Fruit fly (Drosophila melanogaster) whole organism, embryonic: ENCODE data around the gene Gen.

ENCODE experiments used
- B-H1 ChIP-seq: fragments of 200-800 bp; sonication (Bioruptor generic); IDR thresholded peaks from 3 replicates; pipeline ENCODE4 v1.3.6; 2022; ENCODE audit warnings: missing biosample characterization, missing genetic modification characterization
- CG11696 ChIP-seq: fragments of 200-800 bp; sonication (Bioruptor generic); IDR thresholded peaks from 2 replicates; pipeline ENCODE4 v1.3.6; 2022; ENCODE audit warnings: missing biosample characterization, missing genetic modification characterization
- CG12071 ChIP-seq: fragments of 200-800 bp; sonication (Bioruptor generic); optimal IDR thresholded peaks from 3 replicates; lab custom pipeline; 2018; ENCODE audit warnings: missing biosample characterization, mild to moderate bottlenecking, missing genetic modification characterization
- CG12104 ChIP-seq: fragments of 200-800 bp; sonication (Bioruptor generic); optimal IDR thresholded peaks from 3 replicates; lab custom pipeline; 2016; ENCODE audit warnings: missing biosample characterization, missing genetic modification characterization
- CG1233 ChIP-seq: fragments of 200-800 bp; sonication (Bioruptor generic); optimal IDR thresholded peaks from 4 replicates; lab custom pipeline; 2018; ENCODE audit warnings: missing biosample characterization, mild to moderate bottlenecking, missing genetic modification characterization
- CG14014 ChIP-seq: fragments of 200-800 bp; sonication (Bioruptor generic); IDR thresholded peaks from 2 replicates; pipeline ENCODE4 v1.3.6; 2022; ENCODE audit warnings: missing biosample characterization, missing genetic modification characterization
- CG15479 ChIP-seq: fragments of 200-800 bp; sonication (Bioruptor generic); optimal IDR thresholded peaks from 3 replicates; lab custom pipeline; 2019; ENCODE audit warnings: missing biosample characterization, mild to moderate bottlenecking, missing genetic modification characterization, moderate library complexity
- CG15514 ChIP-seq: fragments of 200-800 bp; sonication (Bioruptor generic); optimal IDR thresholded peaks from 3 replicates; lab custom pipeline; 2017; ENCODE audit warnings: missing biosample characterization, missing genetic modification characterization, mild to moderate bottlenecking, moderate library complexity, missing genetic modification reagents
- CG16813 ChIP-seq: fragments of 200-800 bp; sonication (Bioruptor generic); IDR thresholded peaks from 3 replicates; pipeline ENCODE4 v1.3.6; 2022; ENCODE audit warnings: missing biosample characterization, missing genetic modification characterization; ENCODE audit not compliant: partially characterized antibody
- CG17829 ChIP-seq: fragments of 200-800 bp; optimal IDR thresholded peaks from 2 replicates; lab custom pipeline; 2019; ENCODE audit warnings: missing biosample characterization, mild to moderate bottlenecking, missing genetic modification characterization, moderate library complexity
- CG18619 ChIP-seq: fragments of 200-800 bp; sonication (Bioruptor generic); optimal IDR thresholded peaks from 3 replicates; lab custom pipeline; 2017; ENCODE audit warnings: missing biosample characterization, mild to moderate bottlenecking, missing genetic modification characterization
- CG2202 ChIP-seq: fragments of 200-800 bp; sonication (Bioruptor generic); optimal IDR thresholded peaks from 2 replicates; lab custom pipeline; 2018; ENCODE audit warnings: missing biosample characterization, mild to moderate bottlenecking, missing genetic modification characterization
- CG4282 ChIP-seq: fragments of 200-800 bp; sonication (Bioruptor generic); optimal IDR thresholded peaks from 2 replicates; lab custom pipeline; 2016; ENCODE audit warnings: missing biosample characterization, missing genetic modification characterization
- CG4404 ChIP-seq: fragments of 200-800 bp; sonication (Bioruptor generic); IDR thresholded peaks from 2 replicates; pipeline ENCODE4 v1.3.6; 2022; ENCODE audit warnings: missing biosample characterization, missing genetic modification characterization
- CG4820 ChIP-seq: fragments of 200-800 bp; sonication (Bioruptor generic); optimal IDR thresholded peaks from 3 replicates; lab custom pipeline; 2016; ENCODE audit warnings: missing biosample characterization, missing genetic modification characterization
- CG6654 ChIP-seq: fragments of 200-800 bp; sonication (Bioruptor generic); optimal IDR thresholded peaks from 2 replicates; lab custom pipeline; 2017; ENCODE audit warnings: missing biosample characterization, mild to moderate bottlenecking, missing genetic modification characterization
- CG8765 ChIP-seq: fragments of 200-800 bp; sonication (Bioruptor generic); IDR thresholded peaks from 2 replicates; pipeline ENCODE4 v1.3.6; 2022; ENCODE audit warnings: missing biosample characterization, missing genetic modification characterization
- CG8944 ChIP-seq: fragments of 200-800 bp; sonication (Bioruptor generic); optimal IDR thresholded peaks from 3 replicates; lab custom pipeline; 2016; ENCODE audit warnings: missing biosample characterization, missing genetic modification characterization
- CHES-1-like ChIP-seq: fragments of 200-800 bp; sonication (Bioruptor generic); optimal IDR thresholded peaks from 2 replicates; lab custom pipeline; 2016; ENCODE audit warnings: missing biosample characterization, missing genetic modification characterization
- CTCF ChIP-seq: fragments of 200-800 bp; sonication (Bioruptor generic); optimal IDR thresholded peaks from 2 replicates; lab custom pipeline; 2017; ENCODE audit warnings: missing biosample characterization, mild to moderate bottlenecking, missing genetic modification characterization, moderate library complexity
- Camta ChIP-seq: fragments of 200-800 bp; sonication (Bioruptor generic); optimal IDR thresholded peaks from 2 replicates; lab custom pipeline; 2016; ENCODE audit warnings: missing biosample characterization, missing genetic modification characterization
- Dfd ChIP-seq, 2 experiments: fragments of >200 bp; optimal IDR thresholded peaks; 2 replicates each; lab custom pipeline; 2017; ENCODE audit warnings: missing biosample characterization in 2 of 2, missing genetic modification characterization in 2 of 2
- E2f1 ChIP-seq: fragments of 200-800 bp; sonication (Bioruptor generic); IDR thresholded peaks from 2 replicates; pipeline ENCODE4 v1.3.6; 2022; ENCODE audit warnings: missing biosample characterization, missing genetic modification characterization
- Fer3 ChIP-seq: fragments of 200-800 bp; sonication (Bioruptor generic); optimal IDR thresholded peaks from 2 replicates; lab custom pipeline; 2018; ENCODE audit warnings: missing biosample characterization, mild to moderate bottlenecking, missing genetic modification characterization, moderate library complexity
- Hmr ChIP-seq: fragments of 200-800 bp; sonication (Bioruptor generic); optimal IDR thresholded peaks from 3 replicates; lab custom pipeline; 2017; ENCODE audit warnings: mild to moderate bottlenecking, missing biosample characterization, missing genetic modification reagents, missing genetic modification characterization
- Jarid2 ChIP-seq: fragments of 200-800 bp; sonication (Bioruptor generic); optimal IDR thresholded peaks from 3 replicates; lab custom pipeline; 2017; ENCODE audit warnings: mild to moderate bottlenecking, missing biosample characterization, missing genetic modification reagents, missing genetic modification characterization
- Lim3 ChIP-seq: fragments of 200-800 bp; sonication (Bioruptor generic); IDR thresholded peaks from 2 replicates; pipeline ENCODE4 v1.3.6; 2022; ENCODE audit warnings: missing biosample characterization, missing genetic modification characterization
- Six4 ChIP-seq: fragments of 200-800 bp; sonication (Bioruptor generic); optimal IDR thresholded peaks from 2 replicates; lab custom pipeline; 2016; ENCODE audit warnings: missing biosample characterization, missing genetic modification characterization
- Sox102F ChIP-seq: fragments of 200-800 bp; sonication (Bioruptor generic); optimal IDR thresholded peaks from 2 replicates; lab custom pipeline; 2018; ENCODE audit warnings: missing biosample characterization, mild to moderate bottlenecking, missing genetic modification characterization, moderate library complexity
- TFAM ChIP-seq: fragments of 200-800 bp; sonication (Bioruptor generic); optimal IDR thresholded peaks from 2 replicates; lab custom pipeline; 2017; ENCODE audit warnings: missing biosample characterization, missing genetic modification characterization, inconsistent platforms
- Usf ChIP-seq: fragments of 200-800 bp; sonication (Bioruptor generic); optimal IDR thresholded peaks from 2 replicates; lab custom pipeline; 2017; ENCODE audit warnings: missing genotype, missing biosample characterization, missing genetic modification characterization
- ab ChIP-seq: fragments of 200-800 bp; sonication (Bioruptor generic); optimal IDR thresholded peaks from 2 replicates; lab custom pipeline; 2016; ENCODE audit warnings: missing biosample characterization, missing genetic modification characterization
- ac ChIP-seq: fragments of 200-800 bp; sonication (Bioruptor generic); optimal IDR thresholded peaks from 3 replicates; lab custom pipeline; 2017; ENCODE audit warnings: missing biosample characterization, mild to moderate bottlenecking, missing genetic modification characterization
- amos ChIP-seq: fragments of 200-800 bp; sonication (Bioruptor generic); IDR thresholded peaks from 2 replicates; pipeline ENCODE4 v1.3.6; 2022; ENCODE audit warnings: missing biosample characterization, missing genetic modification characterization; ENCODE audit not compliant: partially characterized antibody
- chn ChIP-seq: fragments of 200-800 bp; sonication (Bioruptor generic); optimal IDR thresholded peaks from 2 replicates; lab custom pipeline; 2016; ENCODE audit warnings: missing biosample characterization, missing genetic modification characterization
- ci ChIP-seq: fragments of 200-800 bp; sonication (Bioruptor generic); IDR thresholded peaks from 3 replicates; pipeline ENCODE4 v1.3.6; 2022; ENCODE audit warnings: missing biosample characterization, missing genetic modification characterization
- corto ChIP-seq: fragments of 200-800 bp; sonication (Bioruptor generic); optimal IDR thresholded peaks from 2 replicates; lab custom pipeline; 2016; ENCODE audit warnings: missing biosample characterization, mild to moderate bottlenecking, missing genetic modification characterization, moderate library complexity
- dimm ChIP-seq: fragments of 200-800 bp; sonication (Bioruptor generic); IDR thresholded peaks from 2 replicates; pipeline ENCODE4 v1.3.6; 2022; ENCODE audit warnings: missing biosample characterization, missing genetic modification characterization
- esg ChIP-seq: fragments of 200-800 bp; sonication (Bioruptor generic); conservative IDR thresholded peaks from 2 replicates; pipeline ENCODE4 v1.3.6; 2022; ENCODE audit warnings: missing biosample characterization, missing genetic modification characterization
- gem ChIP-seq: fragments of 200-800 bp; sonication (Bioruptor generic); optimal IDR thresholded peaks from 2 replicates; lab custom pipeline; 2019; ENCODE audit warnings: missing biosample characterization, mild to moderate bottlenecking, missing genetic modification characterization, moderate library complexity
- grau ChIP-seq: fragments of 200-800 bp; optimal IDR thresholded peaks from 3 replicates; lab custom pipeline; 2019; ENCODE audit warnings: missing biosample characterization, mild to moderate bottlenecking, missing genetic modification characterization, moderate library complexity
- gsb-n ChIP-seq: fragments of 200-800 bp; sonication (Bioruptor generic); optimal IDR thresholded peaks from 3 replicates; lab custom pipeline; 2018; ENCODE audit warnings: missing biosample characterization, mild to moderate bottlenecking, missing genetic modification characterization
- jing ChIP-seq: fragments of 200-800 bp; sonication (Bioruptor generic); optimal IDR thresholded peaks from 2 replicates; lab custom pipeline; 2018; ENCODE audit warnings: missing biosample characterization, mild to moderate bottlenecking, missing genetic modification characterization
- mirr ChIP-seq: fragments of 200-800 bp; sonication (Bioruptor generic); optimal IDR thresholded peaks from 3 replicates; lab custom pipeline; 2018; ENCODE audit warnings: missing biosample characterization, mild to moderate bottlenecking, missing genetic modification characterization
- onecut ChIP-seq: fragments of 200-800 bp; sonication (Bioruptor generic); IDR thresholded peaks from 2 replicates; pipeline ENCODE4 v1.3.6; 2022; ENCODE audit warnings: missing biosample characterization, missing genetic modification characterization
- pb ChIP-seq: fragments of 200-800 bp; sonication (Bioruptor generic); optimal IDR thresholded peaks from 3 replicates; lab custom pipeline; 2016; ENCODE audit warnings: missing biosample characterization, missing genetic modification characterization
- peb ChIP-seq: fragments of 200-800 bp; sonication (Bioruptor generic); IDR thresholded peaks from 2 replicates; pipeline ENCODE4 v1.3.6; 2022; ENCODE audit warnings: missing biosample characterization, missing genetic modification characterization
- pfk ChIP-seq: fragments of 200-800 bp; sonication (Bioruptor generic); optimal IDR thresholded peaks from 2 replicates; lab custom pipeline; 2018; ENCODE audit warnings: missing biosample characterization, mild to moderate bottlenecking, missing genetic modification characterization, moderate library complexity
- phol ChIP-seq: fragments of 200-800 bp; sonication (Bioruptor generic); optimal IDR thresholded peaks from 3 replicates; lab custom pipeline; 2018; ENCODE audit warnings: missing biosample characterization, mild to moderate bottlenecking, missing genetic modification characterization, moderate library complexity
- sima ChIP-seq: fragments of 200-800 bp; sonication (Bioruptor generic); optimal IDR thresholded peaks from 2 replicates; lab custom pipeline; 2016; ENCODE audit warnings: missing biosample characterization, missing genetic modification characterization
- sr ChIP-seq: fragments of 200-800 bp; sonication (Bioruptor generic); IDR thresholded peaks from 3 replicates; pipeline ENCODE4 v1.3.6; 2022; ENCODE audit warnings: missing biosample characterization, missing genetic modification characterization
- tx ChIP-seq: fragments of 200-800 bp; sonication (Bioruptor generic); optimal IDR thresholded peaks from 2 replicates; lab custom pipeline; 2016; ENCODE audit warnings: missing biosample characterization, missing genetic modification characterization
- vfl ChIP-seq: fragments of 200-800 bp; sonication (Bioruptor generic); optimal IDR thresholded peaks from 2 replicates; lab custom pipeline; 2016; ENCODE audit warnings: missing biosample characterization, missing genetic modification characterization

The Gen gene

DNA sequence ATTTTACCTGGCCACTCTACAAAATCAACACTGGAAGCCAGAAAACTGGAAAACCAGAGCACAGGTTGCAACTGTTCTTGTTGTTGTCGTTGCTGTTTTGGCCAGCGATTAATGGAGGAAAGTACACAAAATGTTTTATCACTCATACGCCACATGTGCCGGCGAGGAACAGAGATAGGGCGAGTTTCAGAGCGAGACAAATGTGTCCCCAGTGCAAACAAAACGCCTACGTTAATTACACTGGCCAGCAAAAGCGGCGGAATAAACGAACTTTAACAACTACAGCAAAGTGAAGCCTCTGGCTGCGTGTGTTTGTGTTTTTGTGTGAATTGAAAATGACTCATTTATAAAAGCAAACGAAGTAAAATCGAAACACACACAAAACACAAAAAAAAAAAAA lies 28.0 kb upstream of the Gen start (continued):
- TF ChIP-seq Usf (GFP tag; lab: Kevin White, UChicago), result no peak
- 0 out of 3 replicates have a peak, but pooled peaks have one; percentile 42 for TF ChIP-seq ci (GFP tag; lab: Robert Waterston, UW)
- TF ChIP-seq CG16813 (GFP tag; lab: Robert Waterston, UW), result no peak
- no peak for TF ChIP-seq sima (GFP tag; lab: Kevin White, UChicago)
- no peak for TF ChIP-seq Six4
- TF ChIP-seq CG12104 (GFP tag; lab: Kevin White, UChicago), result no peak
- no peak for TF ChIP-seq onecut (GFP tag; lab: Robert Waterston, UW)
- no peak for TF ChIP-seq Jarid2 (GFP tag; lab: Kevin White, UChicago)
- TF ChIP-seq Sox102F (GFP tag; lab: Kevin White, UChicago), result peak; percentile 14
- TF ChIP-seq CG8944, result no peak
- no peak for TF ChIP-seq TFAM (GFP tag; lab: Kevin White, UChicago)
- no peak for TF ChIP-seq mirr (GFP tag; lab: Kevin White, UChicago)
- TF ChIP-seq CG1233 (GFP tag; lab: Kevin White, UChicago), result no peak
- TF ChIP-seq gem (tag; lab: Kevin White, UChicago), result no peak
- no peak for TF ChIP-seq jing
- no peak for TF ChIP-seq CG17829
- TF ChIP-seq Camta (GFP tag; lab: Kevin White, UChicago), result no peak
- TF ChIP-seq esg (GFP tag; lab: Robert Waterston, UW), result no peak
- TF ChIP-seq E2f1 (GFP tag; lab: Robert Waterston, UW), result no peak
- peak; percentile 8 for TF ChIP-seq CG12071 (GFP tag; lab: Kevin White, UChicago)
- no peak for TF ChIP-seq pfk (GFP tag; lab: Kevin White, UChicago)
- TF ChIP-seq pb (GFP tag; lab: Kevin White, UChicago), result no peak
- no peak for TF ChIP-seq CG4282
- TF ChIP-seq amos, result no peak
- TF ChIP-seq CG2202, result no peak
- no peak for TF ChIP-seq B-H1 (GFP tag; lab: Robert Waterston, UW)
- TF ChIP-seq CG15514 (GFP tag; lab: Kevin White, UChicago), result no peak
- no peak for TF ChIP-seq CG6654
- TF ChIP-seq vfl (GFP tag; lab: Kevin White, UChicago), result no peak
- TF ChIP-seq Dfd (GFP tag; optimal IDR thresholded peaks at IDR 0.05; lab: Kevin White, UChicago), result no peak
- no peak for TF ChIP-seq gsb-n (tag; lab: Kevin White, UChicago)
- TF ChIP-seq sr (GFP tag; lab: Robert Waterston, UW), result peak; percentile 63; the same call in 2 of the 3 replicates
- TF ChIP-seq corto (GFP tag; lab: Kevin White, UChicago), result no peak
- TF ChIP-seq CG14014 (GFP tag; lab: Robert Waterston, UW), result no peak
- TF ChIP-seq CTCF (GFP tag; lab: Kevin White, UChicago), result no peak
- TF ChIP-seq ac (GFP tag; lab: Kevin White, UChicago), result no peak
- TF ChIP-seq CG15479 (GFP tag; lab: Kevin White, UChicago), result no peak
- TF ChIP-seq CG4404 (GFP tag; lab: Robert Waterston, UW), result no peak
- TF ChIP-seq Lim3 (GFP tag; lab: Robert Waterston, UW), result no peak
- TF ChIP-seq dimm (GFP tag; lab: Robert Waterston, UW), result no peak
- TF ChIP-seq peb (GFP tag; lab: Robert Waterston, UW), result no peak
- TF ChIP-seq chn (GFP tag; lab: Kevin White, UChicago), result no peak
- TF ChIP-seq CG18619, result no peak
- no peak for TF ChIP-seq Hmr (GFP tag; lab: Kevin White, UChicago)
- no peak for TF ChIP-seq ab (GFP tag; lab: Kevin White, UChicago)
- TF ChIP-seq CHES-1-like (GFP tag; lab: Kevin White, UChicago), result no peak
- no peak for TF ChIP-seq grau (tag; lab: Kevin White, UChicago)
- TF ChIP-seq CG4820 (GFP tag; lab: Kevin White, UChicago), result no peak
- TF ChIP-seq CG8765, result no peak
- TF ChIP-seq tx (GFP tag; lab: Kevin White, UChicago), result no peak
- TF ChIP-seq phol (tag; lab: Kevin White, UChicago), result no peak
- no peak for TF ChIP-seq Fer3 (tag; lab: Kevin White, UChicago)
- no peak for TF ChIP-seq CG11696 (GFP tag; lab: Robert Waterston, UW)
